Fruit fly (Drosophila melanogaster) Kc167 (cell line): ENCODE measurements around the gene CG11760.

Experiments
- Myc ChIP-seq: fragments of >200 bp; optimal IDR thresholded peaks from 2 replicates; lab custom pipeline; 2017; ENCODE audit warnings: missing external identifiers
- Sin3A ChIP-seq: fragments of >200 bp; optimal IDR thresholded peaks from 2 replicates; lab custom pipeline; 2018; ENCODE audit warnings: missing external identifiers
- h ChIP-seq: fragments of >200 bp; optimal IDR thresholded peaks from 3 replicates; lab custom pipeline; 2018; ENCODE audit warnings: missing external identifiers
- insv ChIP-seq: fragments of >200 bp; optimal IDR thresholded peaks from 3 replicates; lab custom pipeline; 2018; ENCODE audit warnings: missing external identifiers
- psq ChIP-seq: fragments of >200 bp; optimal IDR thresholded peaks from 2 replicates; lab custom pipeline; 2017; ENCODE audit warnings: missing external identifiers
- ttk ChIP-seq: sonication (Bioruptor generic); optimal IDR thresholded peaks from 2 replicates; lab custom pipeline; 2017; ENCODE audit warnings: missing external identifiers

- TF ChIP-seq Sin3A (lab: Kevin White, UChicago) (no peak), ttk (lab: Kevin White, UChicago) (no peak), psq (lab: Kevin White, UChicago) (no peak), insv (lab: Kevin White, UChicago) (no peak), h (lab: Kevin White, UChicago) (no peak), Myc (lab: Kevin White, UChicago) (no peak)
Observed at dm6 chr3R:8683280-8683679, 35.7 kb upstream of the CG11760 start.
